Worm (Caenorhabditis elegans): ENCODE data around the gene F38E11.9.

DNA sequence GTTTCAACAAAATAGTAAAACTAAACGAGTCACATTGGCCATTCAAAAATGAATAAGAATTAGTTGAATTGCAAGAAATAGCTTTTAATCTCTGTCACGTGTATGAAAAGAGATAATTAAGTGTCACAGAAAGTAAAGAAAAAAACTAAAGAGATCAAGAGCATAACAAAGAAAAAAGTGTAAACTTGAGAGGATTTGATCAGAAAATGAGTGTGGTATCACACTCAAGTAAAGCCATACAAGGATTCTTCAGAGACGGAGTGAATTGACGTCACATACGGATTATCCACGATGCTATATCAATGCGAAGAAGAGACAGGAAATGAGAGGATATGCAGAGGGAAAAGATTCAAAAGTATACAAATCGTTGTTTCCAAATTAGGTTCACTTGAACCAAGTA is 25.5 kb upstream of the F38E11.9 start:
- no peak for TF ChIP-seq unc-62 (GFP tag; optimal IDR thresholded peaks at IDR 0.05)
- TF ChIP-seq nfya-1 (tag; optimal IDR thresholded peaks at IDR 0.05; ENCODE audit: insufficient read depth): no peak
- no peak for TF ChIP-seq egl-5 (tag; optimal IDR thresholded peaks at IDR 0.05)
- TF ChIP-seq daf-12 (tag; optimal IDR thresholded peaks at IDR 0.05): no peak
- TF ChIP-seq jun-1 (tag; optimal IDR thresholded peaks at IDR 0.05): no peak
- TF ChIP-seq nhr-237 (tag; optimal IDR thresholded peaks at IDR 0.05): no peak
- TF ChIP-seq nhr-25 (tag; optimal IDR thresholded peaks at IDR 0.05): no peak
- TF ChIP-seq nhr-28 (tag; optimal IDR thresholded peaks at IDR 0.05): no peak
- TF ChIP-seq nhr-77 (tag; optimal IDR thresholded peaks at IDR 0.05): no peak
- TF ChIP-seq pha-4 (tag; optimal IDR thresholded peaks at IDR 0.05): no peak
- no peak for TF ChIP-seq nhr-12 (tag; optimal IDR thresholded peaks at IDR 0.05)
- TF ChIP-seq elt-2 (tag; optimal IDR thresholded peaks at IDR 0.05): no peak
- no peak for TF ChIP-seq elt-3 (tag; optimal IDR thresholded peaks at IDR 0.05)
- TF ChIP-seq lin-15B (tag; optimal IDR thresholded peaks at IDR 0.05): no peak
